Fruit fly (Drosophila melanogaster) whole organism, adult: ENCODE data around the gene Mst36Fb.
A peak's percentile ranks its signal among the peaks of the same experiment; 100 is the strongest.

Source experiments
- CG11617 ChIP-seq: fragments of 200-800 bp; sonication (Bioruptor generic); optimal IDR thresholded peaks from 2 replicates; lab custom pipeline; 2017; ENCODE audit warnings: mild to moderate bottlenecking, missing biosample characterization, missing genetic modification reagents, missing genetic modification characterization
- CG12768 ChIP-seq: fragments of 200-800 bp; sonication (Bioruptor generic); optimal IDR thresholded peaks from 2 replicates; lab custom pipeline; 2017; ENCODE audit warnings: missing biosample characterization, missing genetic modification characterization, mild to moderate bottlenecking, moderate library complexity, missing genetic modification reagents
- CG14711 ChIP-seq: fragments of 200-800 bp; sonication (Bioruptor generic); optimal IDR thresholded peaks from 2 replicates; lab custom pipeline; 2018; ENCODE audit warnings: missing biosample characterization, mild to moderate bottlenecking, missing genetic modification characterization, moderate library complexity
- CG1620 ChIP-seq: fragments of 200-800 bp; sonication (Bioruptor generic); optimal IDR thresholded peaks from 2 replicates; lab custom pipeline; 2016; ENCODE audit warnings: missing biosample characterization, missing genetic modification characterization
- CG33017 ChIP-seq: fragments of 200-800 bp; sonication (Bioruptor generic); optimal IDR thresholded peaks from 2 replicates; lab custom pipeline; 2018; ENCODE audit warnings: missing biosample characterization, mild to moderate bottlenecking, missing genetic modification characterization, moderate library complexity
- CG5204 ChIP-seq: fragments of 200-800 bp; sonication (Bioruptor generic); optimal IDR thresholded peaks from 2 replicates; lab custom pipeline; 2016; ENCODE audit warnings: missing biosample characterization, missing genetic modification characterization
- CG7045 ChIP-seq: fragments of 200-800 bp; sonication (Bioruptor generic); optimal IDR thresholded peaks from 2 replicates; lab custom pipeline; 2017; ENCODE audit warnings: missing biosample characterization, mild to moderate bottlenecking, missing genetic modification characterization
- CG7101 ChIP-seq: fragments of 200-800 bp; sonication (Bioruptor generic); optimal IDR thresholded peaks from 2 replicates; lab custom pipeline; 2018; ENCODE audit warnings: missing biosample characterization, mild to moderate bottlenecking, missing genetic modification characterization, moderate library complexity
- Clk ChIP-seq: fragments of 200-800 bp; sonication (Bioruptor generic); optimal IDR thresholded peaks from 2 replicates; lab custom pipeline; 2017; ENCODE audit warnings: missing biosample characterization, missing genetic modification characterization
- Crg-1 ChIP-seq: fragments of 200-800 bp; sonication (Bioruptor generic); optimal IDR thresholded peaks from 2 replicates; lab custom pipeline; 2016; ENCODE audit warnings: missing biosample characterization, missing genetic modification characterization
- Hr96 ChIP-seq: fragments of 200-800 bp; sonication (Bioruptor generic); optimal IDR thresholded peaks from 2 replicates; lab custom pipeline; 2016; ENCODE audit warnings: missing biosample characterization, missing genetic modification characterization
- Mnt ChIP-seq: fragments of 200-800 bp; sonication (Bioruptor generic); optimal IDR thresholded peaks from 2 replicates; lab custom pipeline; 2016; ENCODE audit warnings: missing biosample characterization, mild to moderate bottlenecking, missing genetic modification characterization
- bab1 ChIP-seq: fragments of 200-800 bp; sonication (Bioruptor generic); optimal IDR thresholded peaks from 3 replicates; lab custom pipeline; 2019; ENCODE audit warnings: missing biosample characterization, mild to moderate bottlenecking, missing genetic modification characterization, moderate library complexity
- cic ChIP-seq: fragments of 200-800 bp; sonication (Bioruptor generic); optimal IDR thresholded peaks from 2 replicates; lab custom pipeline; 2017; ENCODE audit warnings: missing biosample characterization, mild to moderate bottlenecking, missing genetic modification characterization, moderate library complexity
- cnc ChIP-seq, 2 experiments: fragments of >200 bp; optimal IDR thresholded peaks; 2 replicates each; lab custom pipeline; 2017
- kay ChIP-seq: fragments of 200-800 bp; sonication (Bioruptor generic); peaks from one replicate; lab custom pipeline; 2016; ENCODE audit warnings: missing biosample characterization, missing genetic modification characterization, borderline replicate concordance
- ovo ChIP-seq: fragments of 200-800 bp; sonication (Bioruptor generic); optimal IDR thresholded peaks from 2 replicates; lab custom pipeline; 2016; ENCODE audit warnings: missing biosample characterization, missing genetic modification characterization
- pad ChIP-seq: fragments of 200-800 bp; sonication (Bioruptor generic); optimal IDR thresholded peaks from 3 replicates; lab custom pipeline; 2017; ENCODE audit warnings: missing biosample characterization, missing genetic modification characterization, mild to moderate bottlenecking, moderate library complexity, missing genetic modification reagents
- tj ChIP-seq: fragments of 200-800 bp; sonication (Bioruptor generic); optimal IDR thresholded peaks from 3 replicates; lab custom pipeline; 2017; ENCODE audit warnings: missing biosample characterization, mild to moderate bottlenecking, missing genetic modification characterization, moderate library complexity
- toe ChIP-seq: fragments of 200-800 bp; sonication (Bioruptor generic); optimal IDR thresholded peaks from 2 replicates; lab custom pipeline; 2016; ENCODE audit warnings: missing biosample characterization, missing genetic modification characterization

The Mst36Fb gene

dm6 chr2L:18698559-18699130 is 23.8 kb upstream of the Mst36Fb start, which contains the start of gene CG10341:
Gene CG10341 (plus strand): TSS chr2L:18698714.
- TF ChIP-seq CG7101 (tag; lab: Kevin White, UChicago) (no peak), ovo (GFP tag; lab: Kevin White, UChicago) (no peak), bab1 (GFP tag; lab: Kevin White, UChicago) (peak; percentile 38), Crg-1 (GFP tag; lab: Kevin White, UChicago) (no peak), CG11617 (GFP tag; lab: Kevin White, UChicago) (peak; percentile 39), Clk (no peak), cic (GFP tag; lab: Kevin White, UChicago) (no peak), toe (GFP tag; lab: Kevin White, UChicago) (no peak), CG1620 (GFP tag; lab: Kevin White, UChicago) (no peak), Mnt (GFP tag; lab: Kevin White, UChicago) (peak; percentile 99)

- TF ChIP-seq Hr96 (GFP tag; lab: Kevin White, UChicago) (peak; percentile 84), CG12768 (GFP tag; lab: Kevin White, UChicago) (peak; percentile 87), CG1620 (GFP tag; lab: Kevin White, UChicago) (peak; percentile 87), Mnt (GFP tag; lab: Kevin White, UChicago) (peak; percentile 85), pad (GFP tag; lab: Kevin White, UChicago) (peak; percentile 69), CG33017 (tag; lab: Kevin White, UChicago) (peak; percentile 79), CG7101 (tag; lab: Kevin White, UChicago) (peak; percentile 89), bab1 (GFP tag; lab: Kevin White, UChicago) (peak; percentile 87), kay (GFP tag; lab: Kevin White, UChicago) (no peak), ovo (GFP tag; lab: Kevin White, UChicago) (peak; percentile 54), CG7045 (GFP tag; lab: Kevin White, UChicago) (peak; percentile 69), cnc (optimal IDR thresholded peaks at IDR 0.05; lab: Kevin White, UChicago) (no peak), CG14711 (peak; percentile 83), CG5204 (GFP tag; lab: Kevin White, UChicago) (no peak), CG11617 (GFP tag; lab: Kevin White, UChicago) (peak; percentile 87), toe (GFP tag; lab: Kevin White, UChicago) (no peak), Crg-1 (GFP tag; lab: Kevin White, UChicago) (peak; percentile 88), Clk (peak; percentile 65), tj (GFP tag; lab: Kevin White, UChicago) (peak; percentile 55), cic (GFP tag; lab: Kevin White, UChicago) (peak; percentile 64)
Observed at dm6 chr2L:18695404-18695804, 20.5 kb upstream of the Mst36Fb start, which contains the start of the genes CG10383 and CG10338. Gene CG10383 (minus strand): TSS chr2L:18695602. Gene CG10338 (plus strand): TSS chr2L:18695664.

dm6 chr2L:18694724-18695105 is 19.8 kb upstream of the Mst36Fb start:
- peak; percentile 11 for TF ChIP-seq tj (GFP tag; lab: Kevin White, UChicago)
- TF ChIP-seq CG14711: peak; percentile 30
- no peak for TF ChIP-seq cic (GFP tag; lab: Kevin White, UChicago)
- TF ChIP-seq CG7101 (tag; lab: Kevin White, UChicago): no peak
- TF ChIP-seq kay (GFP tag; lab: Kevin White, UChicago): peak; percentile 83

dm6 chr2L:18693877-18694723 is 19.2 kb upstream of the Mst36Fb start:
- TF ChIP-seq CG33017 (tag; lab: Kevin White, UChicago) (peak; percentile 0), CG14711 (no peak), cic (GFP tag; lab: Kevin White, UChicago) (peak; percentile 28), Mnt (GFP tag; lab: Kevin White, UChicago) (peak; percentile 42), Hr96 (GFP tag; lab: Kevin White, UChicago) (peak; percentile 7), kay (GFP tag; lab: Kevin White, UChicago) (peak; percentile 98), toe (GFP tag; lab: Kevin White, UChicago) (no peak), CG5204 (GFP tag; lab: Kevin White, UChicago) (no peak), pad (GFP tag; lab: Kevin White, UChicago) (peak; percentile 0), CG1620 (GFP tag; lab: Kevin White, UChicago) (no peak), CG12768 (GFP tag; lab: Kevin White, UChicago) (peak; percentile 54), CG11617 (GFP tag; lab: Kevin White, UChicago) (peak; percentile 38), Clk (peak; percentile 6), Crg-1 (GFP tag; lab: Kevin White, UChicago) (peak; percentile 22), ovo (GFP tag; lab: Kevin White, UChicago) (no peak), bab1 (GFP tag; lab: Kevin White, UChicago) (peak; percentile 91), CG7101 (tag; lab: Kevin White, UChicago) (peak; percentile 43), tj (GFP tag; lab: Kevin White, UChicago) (peak; percentile 10), CG7045 (GFP tag; lab: Kevin White, UChicago) (peak; percentile 6), cnc (optimal IDR thresholded peaks at IDR 0.05; lab: Kevin White, UChicago) (no peak)

dm6 chr2L:18689376-18689775 is 14.5 kb upstream of the Mst36Fb start, which contains the start of gene CG10336:
Gene CG10336 (plus strand): TSS chr2L:18689528.
- TF ChIP-seq CG14711 (peak; percentile 36), CG1620 (GFP tag; lab: Kevin White, UChicago) (no peak), CG5204 (GFP tag; lab: Kevin White, UChicago) (no peak), CG7045 (GFP tag; lab: Kevin White, UChicago) (no peak), kay (GFP tag; lab: Kevin White, UChicago) (peak; percentile 84), CG11617 (GFP tag; lab: Kevin White, UChicago) (no peak), Mnt (GFP tag; lab: Kevin White, UChicago) (peak; percentile 50)
